Worm (Caenorhabditis elegans): ENCODE measurements around the gene F01G10.9.

Gene F01G10.9

ce11 chrIV:10236106-10236505 is 23.4 kb downstream of the F01G10.9 start:
- no peak for TF ChIP-seq pha-2 (tag; optimal IDR thresholded peaks at IDR 0.05)
- TF ChIP-seq hlh-8 (tag; optimal IDR thresholded peaks at IDR 0.05), result no peak
- TF ChIP-seq ama-1 (optimal IDR thresholded peaks at IDR 0.05), result no peak
- no peak for TF ChIP-seq pat-9 (tag; optimal IDR thresholded peaks at IDR 0.05)
- no peak for TF ChIP-seq ceh-2 (tag; optimal IDR thresholded peaks at IDR 0.05)
- TF ChIP-seq ahr-1 (tag; optimal IDR thresholded peaks at IDR 0.05), result no peak
- no peak for TF ChIP-seq ref-2 (tag; optimal IDR thresholded peaks at IDR 0.05)
- TF ChIP-seq T23F11.4 (GFP tag; optimal IDR thresholded peaks at IDR 0.05), result no peak
- TF ChIP-seq pha-4 (tag; optimal IDR thresholded peaks at IDR 0.05), result no peak
- no peak for TF ChIP-seq ceh-45 (GFP tag; IDR thresholded peaks at IDR 0.05)
- TF ChIP-seq syd-9 (tag; optimal IDR thresholded peaks at IDR 0.05), result no peak
- TF ChIP-seq ceh-19 (GFP tag; optimal IDR thresholded peaks at IDR 0.05), result no peak

DNA sequence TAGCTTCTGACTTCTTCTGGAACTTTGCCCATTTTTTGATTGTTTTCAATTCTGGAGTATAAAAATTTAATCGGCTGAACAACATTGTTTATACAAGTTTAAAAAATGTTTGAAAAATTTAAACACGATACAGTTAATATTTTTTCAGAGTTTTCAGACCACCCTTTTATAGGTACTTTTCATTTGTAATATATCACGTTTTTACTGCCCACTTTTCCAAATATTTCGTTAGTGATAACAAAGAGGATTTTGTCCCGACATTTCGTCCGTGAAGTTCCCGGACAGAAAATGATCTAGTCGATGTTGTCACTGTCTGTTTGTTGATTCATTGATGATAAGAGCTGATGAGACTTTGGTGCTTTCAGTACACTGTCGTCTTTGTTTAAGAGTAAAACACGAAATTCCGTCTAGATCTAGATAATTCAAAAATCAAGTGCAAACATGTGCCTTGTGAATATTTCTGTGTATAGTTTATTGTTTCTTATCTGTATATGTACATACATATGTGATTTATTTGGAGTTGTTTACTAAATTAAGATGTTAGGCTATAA is 24.1 kb downstream of the F01G10.9 start, which contains the start of gene ech-9:
Gene ech-9 (minus strand): TSS at position 51 of the 551 bp plus-strand sequence.
- no peak for TF ChIP-seq syd-9 (tag; optimal IDR thresholded peaks at IDR 0.05)

DNA sequence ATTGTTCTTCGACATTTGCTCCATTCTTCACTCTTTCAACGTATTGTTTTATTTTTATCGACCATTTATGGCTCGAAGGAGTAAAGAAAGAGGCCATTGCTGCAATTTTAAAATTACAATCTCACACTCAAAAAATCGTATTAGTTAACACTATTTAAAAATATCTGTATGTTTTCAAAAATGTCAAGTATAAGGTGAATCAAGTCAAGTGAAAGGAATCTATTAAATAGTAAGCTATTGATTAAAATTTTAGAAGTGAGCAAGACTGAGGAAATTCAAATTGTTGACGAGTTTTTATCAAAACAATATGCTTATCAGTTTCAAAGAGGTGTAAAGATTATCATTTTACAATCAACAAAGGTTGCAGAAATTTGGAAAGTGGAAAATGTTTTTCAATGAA is 27.0 kb downstream of the F01G10.9 start, which contains the start of gene F01G10.4:
Gene F01G10.4 (minus strand): TSS at position 101 of the 400 bp plus-strand sequence.
- TF ChIP-seq pax-1 (tag; optimal IDR thresholded peaks at IDR 0.05) (no peak), ama-1 (optimal IDR thresholded peaks at IDR 0.05) (no peak), pag-3 (tag; optimal IDR thresholded peaks at IDR 0.05; ENCODE audit: borderline replicate concordance) (no peak), fkh-10 (GFP tag; optimal IDR thresholded peaks at IDR 0.05) (no peak), ceh-9 (tag; optimal IDR thresholded peaks at IDR 0.05) (no peak), C08G9.2 (tag; optimal IDR thresholded peaks at IDR 0.05) (no peak), sox-2 (GFP tag; IDR thresholded peaks at IDR 0.05) (no peak), hlh-13 (GFP tag; optimal IDR thresholded peaks at IDR 0.05) (no peak), dve-1 (tag; optimal IDR thresholded peaks at IDR 0.05) (no peak), ceh-19 (GFP tag; optimal IDR thresholded peaks at IDR 0.05) (no peak), unc-86 (tag; optimal IDR thresholded peaks at IDR 0.05) (no peak)

DNA sequence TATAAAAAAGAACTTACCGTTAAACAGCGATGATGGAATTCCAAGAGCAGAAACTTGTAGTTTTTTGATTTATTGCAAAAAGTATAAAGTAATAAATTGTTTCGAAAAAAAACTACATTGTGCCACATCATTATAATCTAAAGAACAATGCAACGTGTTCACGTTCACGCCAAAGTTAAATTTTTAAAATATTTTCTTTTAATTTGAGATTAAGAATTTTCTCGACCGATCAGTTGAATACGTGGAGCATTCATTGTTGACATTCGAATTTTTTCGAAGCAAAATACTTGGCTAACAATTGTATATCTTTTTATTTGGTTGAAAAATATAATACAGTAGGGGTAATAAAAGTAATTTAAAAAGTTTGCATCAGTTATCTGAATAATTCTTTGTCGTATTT is 28.5 kb downstream of the F01G10.9 start, which contains the start of gene F01G10.5:
Gene F01G10.5 (minus strand): TSS at position 101 of the 400 bp plus-strand sequence.
- TF ChIP-seq ceh-31 (tag; optimal IDR thresholded peaks at IDR 0.05) (no peak), odd-2 (tag; optimal IDR thresholded peaks at IDR 0.05) (no peak), ceh-48 (tag; optimal IDR thresholded peaks at IDR 0.05) (no peak), unc-86 (tag; optimal IDR thresholded peaks at IDR 0.05) (no peak), T23F11.4 (GFP tag; optimal IDR thresholded peaks at IDR 0.05) (no peak), ceh-9 (tag; optimal IDR thresholded peaks at IDR 0.05) (no peak), lim-6 (tag; optimal IDR thresholded peaks at IDR 0.05) (no peak), syd-9 (tag; optimal IDR thresholded peaks at IDR 0.05) (no peak), dmd-4 (tag; optimal IDR thresholded peaks at IDR 0.05; ENCODE audit: borderline replicate concordance) (no peak), pha-2 (tag; optimal IDR thresholded peaks at IDR 0.05) (no peak), C08G9.2 (tag; optimal IDR thresholded peaks at IDR 0.05) (no peak), hlh-15 (tag; optimal IDR thresholded peaks at IDR 0.05) (no peak)

ce11 chrIV:10227534-10227933 is 31.9 kb downstream of the F01G10.9 start, which contains the start of gene F01G10.6:
Gene F01G10.6 (minus strand): TSS chrIV:10227634.
- TF ChIP-seq hlh-6 (tag; optimal IDR thresholded peaks at IDR 0.05), result no peak
- TF ChIP-seq hlh-30 (tag; optimal IDR thresholded peaks at IDR 0.05; ENCODE audit: insufficient read depth), result no peak
- no peak for TF ChIP-seq rnt-1 (tag; optimal IDR thresholded peaks at IDR 0.05)
- no peak for TF ChIP-seq dmd-4 (tag; optimal IDR thresholded peaks at IDR 0.05; ENCODE audit: borderline replicate concordance)
- no peak for TF ChIP-seq tbx-7 (tag; optimal IDR thresholded peaks at IDR 0.05)
- no peak for TF ChIP-seq ceh-31 (tag; optimal IDR thresholded peaks at IDR 0.05)
- no peak for TF ChIP-seq mec-3 (tag; optimal IDR thresholded peaks at IDR 0.05; ENCODE audit: borderline replicate concordance)
- no peak for TF ChIP-seq pha-2 (tag; optimal IDR thresholded peaks at IDR 0.05)
- no peak for TF ChIP-seq tbx-2 (tag; optimal IDR thresholded peaks at IDR 0.05)
- no peak for TF ChIP-seq ceh-9 (tag; optimal IDR thresholded peaks at IDR 0.05)
- no peak for TF ChIP-seq hlh-8 (tag; optimal IDR thresholded peaks at IDR 0.05)
- TF ChIP-seq F13H6.1 (tag; optimal IDR thresholded peaks at IDR 0.05), result no peak
- no peak for TF ChIP-seq nfya-1 (tag; optimal IDR thresholded peaks at IDR 0.05)
- TF ChIP-seq hlh-13 (GFP tag; optimal IDR thresholded peaks at IDR 0.05), result no peak
- no peak for TF ChIP-seq gmeb-2 (tag; optimal IDR thresholded peaks at IDR 0.05)
- TF ChIP-seq ceh-30 (tag; optimal IDR thresholded peaks at IDR 0.05), result no peak
- no peak for TF ChIP-seq C38D4.7 (GFP tag; optimal IDR thresholded peaks at IDR 0.05)
- TF ChIP-seq lin-11 (tag; optimal IDR thresholded peaks at IDR 0.05), result no peak
- no peak for TF ChIP-seq ceh-14 (tag; optimal IDR thresholded peaks at IDR 0.05)
- TF ChIP-seq odd-2 (tag; optimal IDR thresholded peaks at IDR 0.05), result no peak
